Worm (Caenorhabditis elegans) whole organism, L3 larva: ENCODE measurements around the gene nhr-22.

Experiments used
- ama-1 ChIP-seq: fragments of 150-350 bp; optimal IDR thresholded peaks from 2 replicates; lab custom pipeline; 2018
- ceh-28 ChIP-seq: fragments of 150-350 bp; optimal IDR thresholded peaks from 2 replicates; lab custom pipeline; 2014; ENCODE audit warnings: missing biosample characterization, missing genetic modification reagents, missing genetic modification characterization
- daf-12 ChIP-seq: fragments of 150-350 bp; optimal IDR thresholded peaks from 2 replicates; lab custom pipeline; 2014; ENCODE audit warnings: missing biosample characterization, missing genetic modification reagents, missing genetic modification characterization
- egl-5 ChIP-seq: fragments of 150-350 bp; optimal IDR thresholded peaks from 2 replicates; lab custom pipeline; 2017; ENCODE audit warnings: missing biosample characterization, missing genetic modification reagents, missing genetic modification characterization, inconsistent platforms
- elt-1 ChIP-seq: fragments of 150-350 bp; optimal IDR thresholded peaks from 2 replicates; lab custom pipeline; 2014; ENCODE audit warnings: missing biosample characterization, missing genetic modification characterization
- fos-1 ChIP-seq: fragments of 150-350 bp; optimal IDR thresholded peaks from 2 replicates; lab custom pipeline; 2014; ENCODE audit warnings: missing biosample characterization, missing genetic modification characterization
- jun-1 ChIP-seq: fragments of 150-350 bp; optimal IDR thresholded peaks from 2 replicates; lab custom pipeline; 2014; ENCODE audit warnings: missing biosample characterization, missing genetic modification reagents, missing genetic modification characterization
- lin-15B ChIP-seq: fragments of 150-350 bp; optimal IDR thresholded peaks from 2 replicates; lab custom pipeline; 2014; ENCODE audit warnings: missing biosample characterization, missing genetic modification characterization
- lin-39 ChIP-seq: fragments of 150-350 bp; optimal IDR thresholded peaks from 2 replicates; lab custom pipeline; 2018; ENCODE audit warnings: missing biosample characterization, missing genetic modification reagents, missing genetic modification characterization
- mml-1 ChIP-seq: fragments of 150-350 bp; sonication (generic microtip); optimal IDR thresholded peaks from 3 replicates; lab custom pipeline; 2014; ENCODE audit warnings: missing biosample characterization, missing genetic modification characterization
- nfya-1 ChIP-seq: sonication (generic microtip); optimal IDR thresholded peaks from 2 replicates; lab custom pipeline; 2017; ENCODE audit warnings: missing genetic modification characterization, mild to moderate bottlenecking, missing compliant biosample characterization, antibody characterized with exemption, moderate library complexity; ENCODE audit not compliant: insufficient read depth
- nhr-23 ChIP-seq: fragments of 150-350 bp; optimal IDR thresholded peaks from 2 replicates; lab custom pipeline; 2014; ENCODE audit warnings: missing biosample characterization, missing genetic modification reagents, missing genetic modification characterization
- nhr-67 ChIP-seq: fragments of 150-350 bp; optimal IDR thresholded peaks from 2 replicates; lab custom pipeline; 2014; ENCODE audit warnings: missing biosample characterization, missing genetic modification characterization
- nhr-76 ChIP-seq: fragments of 150-350 bp; sonication (generic microtip); optimal IDR thresholded peaks from 5 replicates; lab custom pipeline; 2014; ENCODE audit warnings: missing biosample characterization, missing genetic modification characterization
- nhr-77 ChIP-seq: fragments of 150-350 bp; optimal IDR thresholded peaks from 2 replicates; lab custom pipeline; 2014; ENCODE audit warnings: missing biosample characterization, missing genetic modification characterization
- sea-2 ChIP-seq: fragments of 150-350 bp; sonication (generic microtip); optimal IDR thresholded peaks from 4 replicates; lab custom pipeline; 2014; ENCODE audit warnings: missing biosample characterization, missing genetic modification reagents, missing genetic modification characterization
- tbx-2 ChIP-seq: sonication (generic microtip); optimal IDR thresholded peaks from 2 replicates; lab custom pipeline; 2016; ENCODE audit warnings: mild to moderate bottlenecking, missing genetic modification characterization, missing compliant biosample characterization
- zag-1 ChIP-seq: fragments of 150-350 bp; optimal IDR thresholded peaks from 2 replicates; lab custom pipeline; 2014; ENCODE audit warnings: missing biosample characterization, missing genetic modification characterization

Gene nhr-22

ce11 chrII:6398406-6398805 lies 51.2 kb downstream of the nhr-22 start, which contains the start of gene zig-10:
zig-10 (plus strand) TSS chrII:6398706.
- no peak for TF ChIP-seq nfya-1 (tag; lab: Kevin White, UChicago)
- no peak for TF ChIP-seq sea-2
- no peak for TF ChIP-seq fos-1 (tag; lab: Kevin White, UChicago)
- no peak for TF ChIP-seq nhr-77 (tag; lab: Kevin White, UChicago)
- no peak for TF ChIP-seq jun-1 (tag; lab: Kevin White, UChicago)
- no peak for TF ChIP-seq nhr-76 (tag; lab: Kevin White, UChicago)
- TF ChIP-seq ama-1 (lab: Kevin White, UChicago) = no peak
- no peak for TF ChIP-seq ceh-28 (tag; lab: Kevin White, UChicago)
- no peak for TF ChIP-seq egl-5 (tag; lab: Kevin White, UChicago)
- TF ChIP-seq mml-1 (tag; lab: Kevin White, UChicago) = no peak
- TF ChIP-seq lin-39 (tag; lab: Kevin White, UChicago) = no peak
- no peak for TF ChIP-seq elt-1
- TF ChIP-seq tbx-2 = no peak
- no peak for TF ChIP-seq nhr-23 (tag; lab: Kevin White, UChicago)
- no peak for TF ChIP-seq lin-15B (tag; lab: Kevin White, UChicago)
- no peak for TF ChIP-seq zag-1
- no peak for TF ChIP-seq nhr-67 (tag; lab: Kevin White, UChicago)
- no peak for TF ChIP-seq daf-12 (tag; lab: Kevin White, UChicago)
